Fruit fly (Drosophila melanogaster) whole organism, wandering third instar larva: ENCODE measurements around the gene CG43124.

ENCODE experiments used
- Abd-B ChIP-seq: fragments of >200 bp; optimal IDR thresholded peaks from 2 replicates; lab custom pipeline; 2017; ENCODE audit warnings: missing biosample characterization, missing genetic modification characterization
- CG9705 ChIP-seq: fragments of 200-800 bp; sonication (Bioruptor generic); optimal IDR thresholded peaks from 2 replicates; lab custom pipeline; 2018; ENCODE audit warnings: missing biosample characterization, mild to moderate bottlenecking, missing genetic modification characterization
- Dfd ChIP-seq: fragments of >200 bp; optimal IDR thresholded peaks from 2 replicates; lab custom pipeline; 2017; ENCODE audit warnings: missing biosample characterization, missing genetic modification characterization
- Dif ChIP-seq: fragments of 200-275, 200-300 bp; sonication (Bioruptor generic); optimal IDR thresholded peaks from 2 replicates; lab custom pipeline; 2018; ENCODE audit warnings: missing biosample characterization, missing genetic modification characterization; ENCODE audit not compliant: partially characterized antibody
- GATAd ChIP-seq: sonication (Bioruptor generic); optimal IDR thresholded peaks from 2 replicates; lab custom pipeline; 2016; ENCODE audit warnings: missing biosample characterization, missing genetic modification characterization
- Hnf4 ChIP-seq: fragments of 200-800 bp; sonication (Bioruptor generic); optimal IDR thresholded peaks from 2 replicates; lab custom pipeline; 2016; ENCODE audit warnings: missing biosample characterization, mild to moderate bottlenecking, missing genetic modification characterization
- Hr78 ChIP-seq: fragments of >200 bp; optimal IDR thresholded peaks from 2 replicates; lab custom pipeline; 2017; ENCODE audit warnings: missing biosample characterization, missing genetic modification characterization
- Hr83 ChIP-seq: fragments of 200-300 bp; sonication (Bioruptor generic); optimal IDR thresholded peaks from 2 replicates; lab custom pipeline; 2016; ENCODE audit warnings: missing biosample characterization, mild to moderate bottlenecking, missing genetic modification characterization, moderate library complexity; ENCODE audit not compliant: poor library complexity, severe bottlenecking
- Myc ChIP-seq: fragments of >200 bp; optimal IDR thresholded peaks from 2 replicates; lab custom pipeline; 2017
- N ChIP-seq: fragments of >200 bp; optimal IDR thresholded peaks from 2 replicates; lab custom pipeline; 2018; ENCODE audit warnings: missing biosample characterization, missing external identifiers, missing genetic modification characterization
- OdsH ChIP-seq: fragments of 200-800 bp; sonication (Bioruptor generic); optimal IDR thresholded peaks from 2 replicates; lab custom pipeline; 2016; ENCODE audit warnings: missing biosample characterization, mild to moderate bottlenecking, missing genetic modification characterization
- Rel ChIP-seq, 2 experiments: fragments of 200-800 bp; sonication (Bioruptor generic) in 1 of 2; optimal IDR thresholded peaks; 2 replicates in 1 of 2; 3 replicates in 1 of 2; lab custom pipeline; 2016 to 2019; ENCODE audit warnings: mild to moderate bottlenecking in 2 of 2, missing biosample characterization in 2 of 2, missing genetic modification characterization in 2 of 2, moderate library complexity in 1 of 2
- Vsx2 ChIP-seq: fragments of 200-300, 225-300 bp; sonication (Bioruptor generic); optimal IDR thresholded peaks from 2 replicates; lab custom pipeline; 2018; ENCODE audit warnings: missing biosample characterization, missing genetic modification characterization; ENCODE audit not compliant: partially characterized antibody
- br ChIP-seq: fragments of 200-800 bp; sonication (Bioruptor generic); optimal IDR thresholded peaks from 2 replicates; lab custom pipeline; 2016; ENCODE audit warnings: missing biosample characterization, missing genetic modification characterization
- brk ChIP-seq: fragments of 200-800 bp; sonication (Bioruptor generic); optimal IDR thresholded peaks from 2 replicates; lab custom pipeline; 2016; ENCODE audit warnings: missing biosample characterization, mild to moderate bottlenecking, missing genetic modification characterization
- dl ChIP-seq, 2 experiments: fragments of 175-275, 200-275 bp in 1 of 2; fragments of 200-275 bp in 1 of 2; sonication (Bioruptor generic); optimal IDR thresholded peaks; lab custom pipeline; 2018; ENCODE audit warnings: mild to moderate bottlenecking in 2 of 2, missing biosample characterization in 2 of 2, missing genetic modification characterization in 2 of 2, moderate library complexity in 2 of 2; ENCODE audit not compliant: partially characterized antibody in 2 of 2, insufficient read depth in 1 of 2
- dmrt93B ChIP-seq: fragments of 200-800 bp; sonication (Bioruptor generic); optimal IDR thresholded peaks from 2 replicates; lab custom pipeline; 2018; ENCODE audit warnings: missing biosample characterization, mild to moderate bottlenecking, missing genetic modification characterization
- dsf ChIP-seq: sonication (Bioruptor generic); optimal IDR thresholded peaks from 2 replicates; lab custom pipeline; 2016; ENCODE audit warnings: missing biosample characterization, missing genetic modification characterization, borderline replicate concordance
- ey ChIP-seq: fragments of 200-800 bp; sonication (Bioruptor generic); optimal IDR thresholded peaks from 2 replicates; lab custom pipeline; 2016; ENCODE audit warnings: missing biosample characterization, missing genetic modification characterization
- fru ChIP-seq: fragments of 200-800 bp; sonication (Bioruptor generic); optimal IDR thresholded peaks from 3 replicates; lab custom pipeline; 2016; ENCODE audit warnings: missing biosample characterization, mild to moderate bottlenecking, missing genetic modification characterization
- h ChIP-seq: fragments of 200-800 bp; sonication (Bioruptor generic); optimal IDR thresholded peaks from 3 replicates; lab custom pipeline; 2016; ENCODE audit warnings: missing biosample characterization, mild to moderate bottlenecking, missing genetic modification characterization
- lola ChIP-seq: fragments of >200 bp; optimal IDR thresholded peaks from 2 replicates; lab custom pipeline; 2017; ENCODE audit warnings: missing biosample characterization, missing genetic modification characterization
- psq ChIP-seq: fragments of 200-800 bp; sonication (Bioruptor generic); optimal IDR thresholded peaks from 3 replicates; lab custom pipeline; 2017; ENCODE audit warnings: missing biosample characterization, mild to moderate bottlenecking, missing genetic modification characterization, moderate library complexity
- rgr ChIP-seq: fragments of 200-800 bp; sonication (Bioruptor generic); optimal IDR thresholded peaks from 3 replicates; lab custom pipeline; 2016; ENCODE audit warnings: missing biosample characterization, mild to moderate bottlenecking, missing genetic modification characterization
- sage ChIP-seq: fragments of 200-800 bp; sonication (Bioruptor generic); optimal IDR thresholded peaks from 2 replicates; lab custom pipeline; 2016; ENCODE audit warnings: missing biosample characterization, mild to moderate bottlenecking, missing genetic modification characterization
- tai ChIP-seq: sonication (Bioruptor generic); optimal IDR thresholded peaks from 2 replicates; lab custom pipeline; 2016; ENCODE audit warnings: missing biosample characterization, missing genetic modification characterization
- usp ChIP-seq: fragments of >200 bp; optimal IDR thresholded peaks from 2 replicates; lab custom pipeline; 2017; ENCODE audit warnings: missing biosample characterization, missing genetic modification characterization
- woc ChIP-seq: sonication (Bioruptor generic); optimal IDR thresholded peaks from 2 replicates; lab custom pipeline; 2016; ENCODE audit warnings: missing biosample characterization, mild to moderate bottlenecking, missing genetic modification characterization

Gene CG43124

dm6 chr3R:28297513-28297912 lies 32.9 kb upstream of the CG43124 start:
- TF ChIP-seq Hr83 (GFP tag; lab: Kevin White, UChicago) = no peak
- TF ChIP-seq dl (GFP tag; optimal IDR thresholded peaks at IDR 0.05; lab: Kevin White, UChicago; ENCODE audit: insufficient read depth in 1 of 2, partially characterized antibody in 2 of 2) = no peak
- no peak for TF ChIP-seq psq (GFP tag; lab: Kevin White, UChicago)
- no peak for TF ChIP-seq Abd-B (GFP tag; lab: Kevin White, UChicago)
- TF ChIP-seq Myc (lab: Kevin White, UChicago) = no peak
- TF ChIP-seq CG9705 (GFP tag; lab: Kevin White, UChicago) = no peak
- TF ChIP-seq dsf (GFP tag; lab: Kevin White, UChicago) = no peak
- no peak for TF ChIP-seq tai
- no peak for TF ChIP-seq GATAd (GFP tag; lab: Kevin White, UChicago)
- no peak for TF ChIP-seq h (GFP tag; lab: Kevin White, UChicago)
- no peak for TF ChIP-seq Vsx2 (GFP tag; lab: Kevin White, UChicago)
- TF ChIP-seq dmrt93B (GFP tag; lab: Kevin White, UChicago) = no peak
- no peak for TF ChIP-seq brk (GFP tag; lab: Kevin White, UChicago)
- TF ChIP-seq lola (GFP tag; lab: Kevin White, UChicago) = no peak
- TF ChIP-seq usp (GFP tag; lab: Kevin White, UChicago) = no peak
- no peak for TF ChIP-seq N (GFP tag; lab: Kevin White, UChicago)
- no peak for TF ChIP-seq sage (GFP tag; lab: Kevin White, UChicago)

- TF ChIP-seq Hr78 (GFP tag; lab: Kevin White, UChicago) (no peak), Myc (lab: Kevin White, UChicago) (no peak), GATAd (GFP tag; lab: Kevin White, UChicago) (no peak), Dfd (GFP tag; lab: Kevin White, UChicago) (no peak), rgr (no peak), fru (GFP tag; lab: Kevin White, UChicago) (no peak), br (GFP tag; lab: Kevin White, UChicago) (no peak), Hnf4 (GFP tag; lab: Kevin White, UChicago) (no peak)
These were observed 29.2 kb upstream of the CG43124 start, which contains the start of gene UQCR-14L for dm6 chr3R:28293748-28294147. Gene UQCR-14L, plus strand, starts transcription at chr3R:28294048.

dm6 chr3R:28292498-28292897 lies 27.9 kb upstream of the CG43124 start, which contains the start of gene Mst98Cb:
Gene Mst98Cb, plus strand, starts transcription at chr3R:28292798.
- TF ChIP-seq GATAd (GFP tag; lab: Kevin White, UChicago) (no peak), CG9705 (GFP tag; lab: Kevin White, UChicago) (no peak), Hnf4 (GFP tag; lab: Kevin White, UChicago) (no peak)

- TF ChIP-seq woc = no peak
- TF ChIP-seq Rel (GFP tag; optimal IDR thresholded peaks at IDR 0.05; lab: Kevin White, UChicago) = no peak
- no peak for TF ChIP-seq Rel (tag; optimal IDR thresholded peaks at IDR 0.05; lab: Kevin White, UChicago)
- no peak for TF ChIP-seq lola (GFP tag; lab: Kevin White, UChicago)
- TF ChIP-seq psq (GFP tag; lab: Kevin White, UChicago) = no peak
- TF ChIP-seq Dif (GFP tag; lab: Kevin White, UChicago) = no peak
- no peak for TF ChIP-seq ey
- no peak for TF ChIP-seq br (GFP tag; lab: Kevin White, UChicago)
- TF ChIP-seq, all 38 proteins: peak for 0
These were observed 26.5 kb upstream of the CG43124 start, which contains the start of gene Mst98Ca for dm6 chr3R:28291038-28291437. Gene Mst98Ca, plus strand, starts transcription at chr3R:28291338.

- TF ChIP-seq OdsH (GFP tag; lab: Kevin White, UChicago) (no peak), Rel (GFP tag; optimal IDR thresholded peaks at IDR 0.05; lab: Kevin White, UChicago) (no peak), Rel (tag; optimal IDR thresholded peaks at IDR 0.05; lab: Kevin White, UChicago) (no peak), h (GFP tag; lab: Kevin White, UChicago) (no peak), N (GFP tag; lab: Kevin White, UChicago) (no peak), Abd-B (GFP tag; lab: Kevin White, UChicago) (no peak), tai (no peak), br (GFP tag; lab: Kevin White, UChicago) (no peak)
These were observed 18.8 kb upstream of the CG43124 start, which contains the start of gene CG34437 for dm6 chr3R:28283419-28283818. Gene CG34437, plus strand, starts transcription at chr3R:28283719.
